Worm (Caenorhabditis elegans) whole organism, late embryonic: ENCODE measurements around the gene str-4.

Experiments
- C08G9.2 ChIP-seq: sonication (generic microtip); optimal IDR thresholded peaks from 2 replicates; lab custom pipeline; 2016; ENCODE audit warnings: mild to moderate bottlenecking, missing genetic modification characterization, moderate library complexity, missing compliant biosample characterization
- C38D4.7 ChIP-seq: fragments of 200-800 bp; sonication (Bioruptor generic); optimal IDR thresholded peaks from 2 replicates; lab custom pipeline; 2018; ENCODE audit warnings: mild to moderate bottlenecking, missing genetic modification characterization, moderate library complexity, missing compliant biosample characterization
- F13H6.1 ChIP-seq: sonication (generic microtip); optimal IDR thresholded peaks from 2 replicates; lab custom pipeline; 2016; ENCODE audit warnings: missing genetic modification characterization, missing compliant biosample characterization
- K02D7.2 ChIP-seq: sonication (generic microtip); optimal IDR thresholded peaks from 2 replicates; lab custom pipeline; 2017; ENCODE audit warnings: mild to moderate bottlenecking, missing genetic modification characterization, missing compliant biosample characterization
- K09A11.1 ChIP-seq: sonication (generic microtip); optimal IDR thresholded peaks from 2 replicates; lab custom pipeline; 2017; ENCODE audit warnings: antibody characterized with exemption, mild to moderate bottlenecking, missing genetic modification characterization, missing compliant biosample characterization; ENCODE audit not compliant: insufficient read depth
- Y22D7AL.16 ChIP-seq: sonication (generic microtip); optimal IDR thresholded peaks from 2 replicates; lab custom pipeline; 2016; ENCODE audit warnings: missing genetic modification characterization, missing compliant biosample characterization
- ama-1 ChIP-seq: fragments of 150-350 bp; optimal IDR thresholded peaks from 2 replicates; lab custom pipeline; 2014
- ceh-18 ChIP-seq: sonication (generic microtip); optimal IDR thresholded peaks from 2 replicates; lab custom pipeline; 2016; ENCODE audit warnings: missing genetic modification characterization, missing compliant biosample characterization
- ceh-19 ChIP-seq: fragments of 200-800 bp; sonication (Bioruptor generic); optimal IDR thresholded peaks from 2 replicates; lab custom pipeline; 2018; ENCODE audit warnings: mild to moderate bottlenecking, missing genetic modification characterization, missing compliant biosample characterization
- ceh-22 ChIP-seq: sonication (generic microtip); optimal IDR thresholded peaks from 2 replicates; lab custom pipeline; 2017; ENCODE audit warnings: missing biosample characterization, missing genetic modification characterization
- ceh-24 ChIP-seq: sonication (generic microtip); optimal IDR thresholded peaks from 2 replicates; lab custom pipeline; 2016; ENCODE audit warnings: mild to moderate bottlenecking, missing genetic modification characterization, missing compliant biosample characterization
- ceh-30 ChIP-seq: fragments of 150-350 bp; optimal IDR thresholded peaks from 2 replicates; lab custom pipeline; 2014; ENCODE audit warnings: missing biosample characterization, missing genetic modification characterization
- ceh-31 ChIP-seq: sonication (generic microtip); optimal IDR thresholded peaks from 2 replicates; lab custom pipeline; 2016; ENCODE audit warnings: missing genetic modification characterization, missing compliant biosample characterization
- ceh-34 ChIP-seq: sonication (generic microtip); optimal IDR thresholded peaks from 2 replicates; lab custom pipeline; 2016; ENCODE audit warnings: mild to moderate bottlenecking, missing genetic modification characterization, missing compliant biosample characterization
- ceh-48 ChIP-seq: sonication (generic microtip); optimal IDR thresholded peaks from 2 replicates; lab custom pipeline; 2016; ENCODE audit warnings: missing genetic modification characterization, inconsistent platforms, missing compliant biosample characterization
- ceh-6 ChIP-seq: fragments of 200-800 bp; sonication (Bioruptor generic); optimal IDR thresholded peaks from 2 replicates; lab custom pipeline; 2018; ENCODE audit warnings: mild to moderate bottlenecking, missing genetic modification characterization, missing compliant biosample characterization
- ceh-9 ChIP-seq: sonication (generic microtip); optimal IDR thresholded peaks from 2 replicates; lab custom pipeline; 2016; ENCODE audit warnings: mild to moderate bottlenecking, missing genetic modification characterization, inconsistent platforms, missing compliant biosample characterization
- che-1 ChIP-seq: sonication (generic microtip); optimal IDR thresholded peaks from 2 replicates; lab custom pipeline; 2016; ENCODE audit warnings: mild to moderate bottlenecking, missing genetic modification characterization, missing compliant biosample characterization
- dmd-4 ChIP-seq: sonication (generic microtip); optimal IDR thresholded peaks from 2 replicates; lab custom pipeline; 2016; ENCODE audit warnings: borderline replicate concordance, missing genetic modification characterization, missing compliant biosample characterization
- dve-1 ChIP-seq: sonication (generic microtip); optimal IDR thresholded peaks from 2 replicates; lab custom pipeline; 2017; ENCODE audit warnings: antibody characterized with exemption, mild to moderate bottlenecking, missing genetic modification characterization, missing compliant biosample characterization
- elt-2 ChIP-seq: sonication (generic microtip); optimal IDR thresholded peaks from 2 replicates; lab custom pipeline; 2016; ENCODE audit warnings: missing genetic modification reagents, missing genetic modification characterization, missing compliant biosample characterization
- ets-4 ChIP-seq: sonication (generic microtip); optimal IDR thresholded peaks from 2 replicates; lab custom pipeline; 2016; ENCODE audit warnings: missing genetic modification characterization, missing compliant biosample characterization
- fax-1 ChIP-seq: sonication (generic microtip); optimal IDR thresholded peaks from 2 replicates; lab custom pipeline; 2016; ENCODE audit warnings: missing genotype, missing genetic modification characterization, missing compliant biosample characterization
- fkh-10 ChIP-seq: fragments of 150-350 bp; optimal IDR thresholded peaks from 2 replicates; lab custom pipeline; 2014; ENCODE audit warnings: missing biosample characterization, missing genetic modification reagents, missing genetic modification characterization
- fkh-6 ChIP-seq: sonication (generic microtip); optimal IDR thresholded peaks from 2 replicates; lab custom pipeline; 2016; ENCODE audit warnings: missing genetic modification characterization, missing compliant biosample characterization
- gmeb-2 ChIP-seq: sonication (generic microtip); optimal IDR thresholded peaks from 2 replicates; lab custom pipeline; 2016; ENCODE audit warnings: missing genetic modification characterization, inconsistent platforms, missing compliant biosample characterization
- lin-11 ChIP-seq: fragments of 200-800 bp; sonication (Bioruptor generic); optimal IDR thresholded peaks from 2 replicates; lab custom pipeline; 2018; ENCODE audit warnings: mild to moderate bottlenecking, missing genetic modification characterization, missing compliant biosample characterization
- mec-3 ChIP-seq: sonication (generic microtip); optimal IDR thresholded peaks from 2 replicates; lab custom pipeline; 2016; ENCODE audit warnings: borderline replicate concordance, missing genetic modification characterization, missing compliant biosample characterization
- nfya-1 ChIP-seq: sonication (generic microtip); optimal IDR thresholded peaks from 2 replicates; lab custom pipeline; 2017; ENCODE audit warnings: missing genetic modification characterization, mild to moderate bottlenecking, missing compliant biosample characterization, antibody characterized with exemption, moderate library complexity
- nhr-11 ChIP-seq: fragments of 150-350 bp; optimal IDR thresholded peaks from 2 replicates; lab custom pipeline; 2014; ENCODE audit warnings: missing biosample characterization, missing genetic modification characterization
- npax-4 ChIP-seq: sonication (generic microtip); optimal IDR thresholded peaks from 2 replicates; lab custom pipeline; 2016; ENCODE audit warnings: missing genetic modification characterization, missing compliant biosample characterization
- pax-1 ChIP-seq: fragments of 150-350 bp; optimal IDR thresholded peaks from 2 replicates; lab custom pipeline; 2014; ENCODE audit warnings: missing biosample characterization, missing genetic modification characterization
- pha-2 ChIP-seq: sonication (generic microtip); optimal IDR thresholded peaks from 2 replicates; lab custom pipeline; 2017; ENCODE audit warnings: mild to moderate bottlenecking, missing genetic modification characterization, missing compliant biosample characterization
- sdc-2 ChIP-seq: sonication (generic microtip); optimal IDR thresholded peaks from 2 replicates; lab custom pipeline; 2016; ENCODE audit warnings: missing genotype, missing genetic modification characterization, missing compliant biosample characterization
- sox-2 ChIP-seq: fragments of 200-800 bp; sonication (Bioruptor generic); IDR thresholded peaks from 2 replicates; pipeline ENCODE4 v1.3.6; 2022; ENCODE audit warnings: missing genetic modification reagents, missing genetic modification characterization, missing compliant biosample characterization
- syd-9 ChIP-seq: sonication (generic microtip); optimal IDR thresholded peaks from 2 replicates; lab custom pipeline; 2016; ENCODE audit warnings: mild to moderate bottlenecking, missing genetic modification characterization, moderate library complexity, missing compliant biosample characterization
- tbx-2 ChIP-seq: sonication (generic microtip); optimal IDR thresholded peaks from 2 replicates; lab custom pipeline; 2016; ENCODE audit warnings: missing genetic modification characterization, missing compliant biosample characterization
- unc-3 ChIP-seq, 2 experiments: fragments of 200-800 bp in 1 of 2; sonication (Bioruptor generic) in 1 of 2; sonication (generic microtip) in 1 of 2; conservative IDR thresholded peaks in 1 of 2; optimal IDR thresholded peaks in 1 of 2; 2 replicates each; pipeline versions ENCODE4 v1.3.6 to Lab custom; 2016 to 2022; ENCODE audit warnings: missing compliant biosample characterization in 2 of 2, missing genetic modification characterization in 2 of 2, missing genetic modification reagents in 1 of 2
- unc-55 ChIP-seq: sonication (generic microtip); optimal IDR thresholded peaks from 2 replicates; lab custom pipeline; 2017; ENCODE audit warnings: missing biosample characterization, missing genetic modification reagents, missing genetic modification characterization
- unc-86 ChIP-seq: sonication (generic microtip); optimal IDR thresholded peaks from 2 replicates; lab custom pipeline; 2016; ENCODE audit warnings: missing genetic modification characterization, missing compliant biosample characterization
- ztf-16 ChIP-seq: sonication (generic microtip); optimal IDR thresholded peaks from 2 replicates; lab custom pipeline; 2017; ENCODE audit warnings: missing genetic modification characterization, missing compliant biosample characterization

Gene str-4

ce11 chrV:13327463-13327862 is 12.1 kb downstream of the str-4 start, which contains the start of gene str-37:
str-37 (plus strand) TSS chrV:13327763.
- TF ChIP-seq npax-4 (tag; lab: Kevin White, UChicago) (no peak), ceh-30 (tag; lab: Kevin White, UChicago) (no peak), ceh-6 (GFP tag; lab: Kevin White, UChicago) (no peak), dve-1 (no peak), nhr-11 (tag; lab: Kevin White, UChicago) (no peak), C08G9.2 (tag; lab: Kevin White, UChicago) (no peak), K02D7.2 (no peak), fkh-6 (tag; lab: Kevin White, UChicago) (no peak), ceh-22 (tag; lab: Kevin White, UChicago) (no peak), elt-2 (tag; lab: Kevin White, UChicago) (no peak), Y22D7AL.16 (no peak)

- no peak for TF ChIP-seq unc-3 (GFP tag; conservative IDR thresholded peaks at IDR 0.05; lab: Robert Waterston, UW)
- no peak for TF ChIP-seq unc-3 (tag; optimal IDR thresholded peaks at IDR 0.05; lab: Kevin White, UChicago)
- TF ChIP-seq ceh-31 (tag; lab: Kevin White, UChicago) = no peak
- no peak for TF ChIP-seq dmd-4 (tag; lab: Kevin White, UChicago)
- TF ChIP-seq F13H6.1 (tag; lab: Kevin White, UChicago) = no peak
- TF ChIP-seq tbx-2 (tag; lab: Kevin White, UChicago) = no peak
- no peak for TF ChIP-seq C38D4.7 (GFP tag; lab: Kevin White, UChicago)
- no peak for TF ChIP-seq ceh-34 (tag; lab: Kevin White, UChicago)
- TF ChIP-seq ceh-19 (GFP tag; lab: Kevin White, UChicago) = no peak
- TF ChIP-seq ceh-48 (tag; lab: Kevin White, UChicago) = no peak
- no peak for TF ChIP-seq ztf-16 (tag; lab: Kevin White, UChicago)
- TF ChIP-seq npax-4 (tag; lab: Kevin White, UChicago) = no peak
- TF ChIP-seq mec-3 (tag; lab: Kevin White, UChicago) = no peak
Measured at ce11 chrV:13324933-13325760, 14.4 kb downstream of the str-4 start, which contains the start of gene C50B6.7. C50B6.7 (minus strand) TSS chrV:13324983.

ce11 chrV:13320676-13321075 is 18.9 kb downstream of the str-4 start, which contains the start of gene srh-15:
srh-15 (plus strand) TSS chrV:13320976.
- TF ChIP-seq ceh-24 (tag; lab: Kevin White, UChicago) (no peak), ceh-9 (tag; lab: Kevin White, UChicago) (no peak), ceh-18 (no peak), unc-3 (GFP tag; conservative IDR thresholded peaks at IDR 0.05; lab: Robert Waterston, UW) (no peak), unc-3 (tag; optimal IDR thresholded peaks at IDR 0.05; lab: Kevin White, UChicago) (no peak), lin-11 (tag; lab: Kevin White, UChicago) (no peak), unc-55 (GFP tag; lab: Kevin White, UChicago) (no peak), unc-86 (tag; lab: Kevin White, UChicago) (no peak)

ce11 chrV:13317911-13318502 is 21.5 kb downstream of the str-4 start, which contains the start of the genes col-161 and srh-18:
col-161 (minus strand) TSS chrV:13318011.
srh-18 (plus strand) TSS chrV:13318452.
- TF ChIP-seq ama-1 (lab: Kevin White, UChicago) (no peak), fkh-10 (no peak), npax-4 (tag; lab: Kevin White, UChicago) (no peak), pax-1 (tag; lab: Kevin White, UChicago) (no peak), sox-2 (GFP tag; lab: Robert Waterston, UW) (no peak), sdc-2 (tag; lab: Kevin White, UChicago) (no peak), syd-9 (tag; lab: Kevin White, UChicago) (no peak), unc-86 (tag; lab: Kevin White, UChicago) (no peak), nfya-1 (tag; lab: Kevin White, UChicago) (no peak), unc-3 (GFP tag; conservative IDR thresholded peaks at IDR 0.05; lab: Robert Waterston, UW) (no peak), unc-3 (tag; optimal IDR thresholded peaks at IDR 0.05; lab: Kevin White, UChicago) (no peak), ceh-6 (GFP tag; lab: Kevin White, UChicago) (no peak), K09A11.1 (no peak), ets-4 (tag; lab: Kevin White, UChicago) (no peak), fax-1 (tag; lab: Kevin White, UChicago) (no peak), tbx-2 (tag; lab: Kevin White, UChicago) (no peak), ceh-22 (tag; lab: Kevin White, UChicago) (no peak), pha-2 (no peak), che-1 (no peak), ceh-34 (tag; lab: Kevin White, UChicago) (no peak), gmeb-2 (no peak)
- TF ChIP-seq, all 69 proteins: peak for 0
